Fruit fly (Drosophila melanogaster) whole organism, embryonic: ENCODE results near the gene sif.

Experiments used
- Bgb ChIP-seq: fragments of 200-800 bp; sonication (Bioruptor generic); IDR thresholded peaks from 2 replicates; pipeline ENCODE4 v1.3.6; 2022; ENCODE audit warnings: missing biosample characterization, missing genetic modification characterization; ENCODE audit not compliant: partially characterized antibody
- CG10654 ChIP-seq: fragments of 200-800 bp; sonication (Bioruptor generic); optimal IDR thresholded peaks from 2 replicates; lab custom pipeline; 2016; ENCODE audit warnings: missing biosample characterization, missing genetic modification characterization
- CG12659 ChIP-seq: fragments of 200-800 bp; sonication (Bioruptor generic); optimal IDR thresholded peaks from 3 replicates; lab custom pipeline; 2017; ENCODE audit warnings: mild to moderate bottlenecking, missing biosample characterization, missing genetic modification reagents, missing genetic modification characterization
- CG13424 ChIP-seq: fragments of 200-800 bp; sonication (Bioruptor generic); optimal IDR thresholded peaks from 2 replicates; lab custom pipeline; 2019; ENCODE audit warnings: missing biosample characterization, mild to moderate bottlenecking, missing genetic modification characterization, moderate library complexity
- CG1602 ChIP-seq: fragments of 200-800 bp; sonication (Bioruptor generic); optimal IDR thresholded peaks from 3 replicates; lab custom pipeline; 2016; ENCODE audit warnings: missing biosample characterization, missing genetic modification characterization
- CG1603 ChIP-seq: fragments of 200-800 bp; sonication (Bioruptor generic); optimal IDR thresholded peaks from 2 replicates; lab custom pipeline; 2019; ENCODE audit warnings: missing biosample characterization, mild to moderate bottlenecking, missing genetic modification characterization, moderate library complexity
- CG16863 ChIP-seq: fragments of 200-800 bp; sonication (Bioruptor generic); optimal IDR thresholded peaks from 3 replicates; lab custom pipeline; 2016; ENCODE audit warnings: missing biosample characterization, missing genetic modification characterization
- CG18476 ChIP-seq: fragments of 200-800 bp; sonication (Bioruptor generic); optimal IDR thresholded peaks from 2 replicates; lab custom pipeline; 2016; ENCODE audit warnings: missing biosample characterization, mild to moderate bottlenecking, missing genetic modification characterization
- CG2116 ChIP-seq: fragments of 200-800 bp; sonication (Bioruptor generic); optimal IDR thresholded peaks from 3 replicates; lab custom pipeline; 2018; ENCODE audit warnings: missing biosample characterization, mild to moderate bottlenecking, missing genetic modification characterization
- CG30020 ChIP-seq: fragments of 200-800 bp; optimal IDR thresholded peaks from 2 replicates; lab custom pipeline; 2019; ENCODE audit warnings: missing biosample characterization, mild to moderate bottlenecking, missing genetic modification characterization, moderate library complexity
- CG32532 ChIP-seq: fragments of 200-800 bp; sonication (Bioruptor generic); IDR thresholded peaks from 2 replicates; pipeline ENCODE4 v1.3.6; 2022; ENCODE audit warnings: missing biosample characterization, missing genetic modification characterization
- CG32767 ChIP-seq: fragments of 200-800 bp; sonication (Bioruptor generic); IDR thresholded peaks from 2 replicates; pipeline ENCODE4 v1.3.6; 2022; ENCODE audit warnings: missing biosample characterization, missing genetic modification characterization
- CG3281 ChIP-seq: fragments of 200-800 bp; sonication (Bioruptor generic); optimal IDR thresholded peaks from 3 replicates; lab custom pipeline; 2017; ENCODE audit warnings: missing biosample characterization, mild to moderate bottlenecking, missing genetic modification characterization
- CG4617 ChIP-seq: fragments of 200-800 bp; sonication (Bioruptor generic); optimal IDR thresholded peaks from 3 replicates; lab custom pipeline; 2016; ENCODE audit warnings: missing biosample characterization, missing genetic modification characterization, borderline replicate concordance
- CG4854 ChIP-seq: fragments of 200-800 bp; sonication (Bioruptor generic); optimal IDR thresholded peaks from 2 replicates; lab custom pipeline; 2016; ENCODE audit warnings: missing biosample characterization, missing genetic modification characterization, inconsistent platforms
- CG7963 ChIP-seq: fragments of 200-800 bp; sonication (Bioruptor generic); IDR thresholded peaks from 3 replicates; pipeline ENCODE4 v1.3.6; 2022; ENCODE audit warnings: missing biosample characterization, missing genetic modification characterization; ENCODE audit not compliant: partially characterized antibody
- CG8281 ChIP-seq: fragments of 200-800 bp; sonication (Bioruptor generic); optimal IDR thresholded peaks from 2 replicates; lab custom pipeline; 2018; ENCODE audit warnings: missing biosample characterization, mild to moderate bottlenecking, missing genetic modification characterization, moderate library complexity
- Dad ChIP-seq: fragments of 200-800 bp; sonication (Bioruptor generic); optimal IDR thresholded peaks from 3 replicates; lab custom pipeline; 2016; ENCODE audit warnings: missing biosample characterization, missing genetic modification characterization
- Dbx ChIP-seq: fragments of 200-800 bp; sonication (Bioruptor generic); IDR thresholded peaks from 3 replicates; pipeline ENCODE4 v1.3.6; 2022; ENCODE audit warnings: missing biosample characterization, missing genetic modification characterization
- HLHmδ ChIP-seq: fragments of 200-800 bp; sonication (Bioruptor generic); optimal IDR thresholded peaks from 2 replicates; lab custom pipeline; 2018; ENCODE audit warnings: missing biosample characterization, mild to moderate bottlenecking, missing genetic modification characterization, moderate library complexity
- MBD-R2 ChIP-seq: fragments of 200-800 bp; sonication (Bioruptor generic); IDR thresholded peaks from 2 replicates; pipeline ENCODE4 v1.3.6; 2022; ENCODE audit warnings: missing biosample characterization, missing genetic modification characterization
- Med ChIP-seq: fragments of 200-800 bp; sonication (Bioruptor generic); peaks from one replicate; lab custom pipeline; 2016; ENCODE audit warnings: missing biosample characterization, missing genetic modification characterization, mild to moderate bottlenecking, inconsistent platforms, moderate library complexity
- Nf-YA ChIP-seq: fragments of 200-800 bp; sonication (Bioruptor generic); IDR thresholded peaks from 2 replicates; pipeline ENCODE4 v1.3.6; 2022; ENCODE audit warnings: missing biosample characterization, missing genetic modification characterization
- Nf-YC ChIP-seq: fragments of 200-800 bp; optimal IDR thresholded peaks from 3 replicates; lab custom pipeline; 2019; ENCODE audit warnings: missing biosample characterization, mild to moderate bottlenecking, missing genetic modification characterization, moderate library complexity
- Pdp1 ChIP-seq, 2 experiments: fragments of 200-800 bp; sonication (Bioruptor generic); optimal IDR thresholded peaks; 3 replicates each; lab custom pipeline; 2016; ENCODE audit warnings: missing biosample characterization in 2 of 2, missing genetic modification characterization in 2 of 2, mild to moderate bottlenecking in 1 of 2, moderate library complexity in 1 of 2
- Xbp1 ChIP-seq: fragments of 200-800 bp; sonication (Bioruptor generic); optimal IDR thresholded peaks from 3 replicates; lab custom pipeline; 2016; ENCODE audit warnings: missing biosample characterization, mild to moderate bottlenecking, missing genetic modification characterization
- cg ChIP-seq: fragments of 200-800 bp; sonication (Bioruptor generic); optimal IDR thresholded peaks from 3 replicates; lab custom pipeline; 2019; ENCODE audit warnings: missing biosample characterization, mild to moderate bottlenecking, missing genetic modification characterization, moderate library complexity
- crol ChIP-seq: fragments of 200-800 bp; sonication (Bioruptor generic); IDR thresholded peaks from 2 replicates; pipeline ENCODE4 v1.3.6; 2022; ENCODE audit warnings: missing biosample characterization, missing genetic modification characterization
- dimm ChIP-seq: fragments of 200-800 bp; sonication (Bioruptor generic); IDR thresholded peaks from 2 replicates; pipeline ENCODE4 v1.3.6; 2022; ENCODE audit warnings: missing biosample characterization, missing genetic modification characterization
- dm ChIP-seq: fragments of 200-800 bp; sonication (Bioruptor generic); optimal IDR thresholded peaks from 3 replicates; lab custom pipeline; 2016; ENCODE audit warnings: missing biosample characterization, missing genetic modification characterization
- exex ChIP-seq: fragments of 200-800 bp; sonication (Bioruptor generic); optimal IDR thresholded peaks from 4 replicates; lab custom pipeline; 2018; ENCODE audit warnings: missing biosample characterization, mild to moderate bottlenecking, missing genetic modification characterization, moderate library complexity
- grn ChIP-seq: fragments of 200-800 bp; sonication (Bioruptor generic); optimal IDR thresholded peaks from 3 replicates; lab custom pipeline; 2017; ENCODE audit warnings: missing biosample characterization, missing genetic modification characterization
- hbn ChIP-seq: fragments of 200-800 bp; sonication (Bioruptor generic); IDR thresholded peaks from 2 replicates; pipeline ENCODE4 v1.3.6; 2022; ENCODE audit warnings: missing biosample characterization, missing genetic modification characterization; ENCODE audit not compliant: partially characterized antibody
- insv ChIP-seq, 2 experiments: fragments of 200-800 bp; sonication (Bioruptor generic); optimal IDR thresholded peaks; 3 replicates each; lab custom pipeline; 2016 to 2018; ENCODE audit warnings: missing biosample characterization in 2 of 2, missing genetic modification characterization in 2 of 2
- nerfin-1 ChIP-seq: fragments of 200-800 bp; sonication (Bioruptor generic); optimal IDR thresholded peaks from 3 replicates; lab custom pipeline; 2019; ENCODE audit warnings: missing biosample characterization, mild to moderate bottlenecking, missing genetic modification characterization, moderate library complexity
- pfk ChIP-seq: fragments of 200-800 bp; sonication (Bioruptor generic); optimal IDR thresholded peaks from 2 replicates; lab custom pipeline; 2018; ENCODE audit warnings: missing biosample characterization, mild to moderate bottlenecking, missing genetic modification characterization, moderate library complexity
- psq ChIP-seq: fragments of 200-800 bp; sonication (Bioruptor generic); optimal IDR thresholded peaks from 2 replicates; lab custom pipeline; 2017; ENCODE audit warnings: missing biosample characterization, missing genetic modification characterization
- sc ChIP-seq, 3 experiments: fragments of >200 bp in 2 of 3; fragments of 200-800 bp in 1 of 3; sonication (Bioruptor generic) in 1 of 3; optimal IDR thresholded peaks; 2 replicates in 2 of 3; 3 replicates in 1 of 3; lab custom pipeline; 2017; ENCODE audit warnings: mild to moderate bottlenecking in 1 of 3, missing biosample characterization in 1 of 3, missing genetic modification characterization in 1 of 3, missing genetic modification reagents in 1 of 3
- sd ChIP-seq: fragments of 200-800 bp; sonication (Bioruptor generic); optimal IDR thresholded peaks from 3 replicates; lab custom pipeline; 2018; ENCODE audit warnings: missing biosample characterization, mild to moderate bottlenecking, missing genetic modification characterization, moderate library complexity
- sens ChIP-seq: fragments of 200-800 bp; sonication (Bioruptor generic); peaks from one replicate; lab custom pipeline; 2016; ENCODE audit warnings: missing biosample characterization, missing genetic modification characterization
- stwl ChIP-seq: fragments of 200-800 bp; sonication (Bioruptor generic); optimal IDR thresholded peaks from 3 replicates; lab custom pipeline; 2018; ENCODE audit warnings: missing biosample characterization, mild to moderate bottlenecking, missing genetic modification characterization, moderate library complexity
- trh ChIP-seq: fragments of 200-800 bp; sonication (Bioruptor generic); optimal IDR thresholded peaks from 2 replicates; lab custom pipeline; 2016; ENCODE audit warnings: missing biosample characterization, missing genetic modification characterization
- twi ChIP-seq: fragments of 200-800 bp; optimal IDR thresholded peaks from 2 replicates; lab custom pipeline; 2019; ENCODE audit warnings: missing biosample characterization, mild to moderate bottlenecking, missing genetic modification characterization, moderate library complexity
- vnd ChIP-seq: fragments of 200-800 bp; sonication (Bioruptor generic); IDR thresholded peaks from 3 replicates; pipeline ENCODE4 v1.3.6; 2022; ENCODE audit warnings: missing biosample characterization, missing genetic modification characterization; ENCODE audit not compliant: partially characterized antibody
- vvl ChIP-seq: fragments of 200-800 bp; sonication (Bioruptor generic); IDR thresholded peaks from 2 replicates; pipeline ENCODE4 v1.3.6; 2022; ENCODE audit warnings: missing biosample characterization, missing genetic modification characterization
- zen ChIP-seq: fragments of 200-800 bp; sonication (Bioruptor generic); optimal IDR thresholded peaks from 3 replicates; lab custom pipeline; 2018; ENCODE audit warnings: missing biosample characterization, mild to moderate bottlenecking, missing genetic modification characterization, moderate library complexity
- zfh1 ChIP-seq: fragments of 200-800 bp; sonication (Bioruptor generic); IDR thresholded peaks from 3 replicates; pipeline ENCODE4 v1.3.6; 2022; ENCODE audit warnings: missing biosample characterization, missing genetic modification characterization

Gene sif

DNA sequence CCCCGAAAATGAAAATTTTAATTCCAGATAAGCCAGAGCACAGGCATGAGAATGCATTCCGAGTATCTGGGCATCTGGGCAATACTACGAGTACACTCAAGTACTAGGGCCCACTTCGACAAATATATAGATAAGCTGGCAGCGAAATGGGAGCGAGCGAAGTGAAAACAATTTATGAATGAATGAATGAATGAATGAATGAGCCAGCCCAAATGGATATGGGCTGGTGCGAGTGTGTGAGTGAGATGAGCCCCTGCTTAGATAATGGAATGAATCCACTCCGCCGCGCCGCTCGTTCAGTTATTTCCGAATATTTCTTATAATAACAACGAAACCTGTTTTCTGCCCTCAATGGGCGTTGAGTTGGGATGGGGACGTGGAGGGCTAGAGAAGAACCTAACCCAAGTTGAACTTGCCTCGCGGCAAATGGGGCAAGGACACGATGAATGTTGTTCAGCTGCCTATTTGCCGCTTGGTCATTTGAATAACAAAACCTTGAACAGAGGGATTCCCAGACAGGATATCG is 1.9 kb upstream of the sif start (continued):
- TF ChIP-seq cg (GFP tag; lab: Kevin White, UChicago) (peak; percentile 75), Xbp1 (GFP tag; lab: Kevin White, UChicago) (no peak), HLHmδ (GFP tag; lab: Kevin White, UChicago) (peak; percentile 5), Nf-YA (GFP tag; lab: Robert Waterston, UW) (no peak), CG18476 (GFP tag; lab: Kevin White, UChicago) (no peak), sd (tag; lab: Kevin White, UChicago) (peak; percentile 80), CG1602 (no peak), trh (GFP tag; lab: Kevin White, UChicago) (no peak), CG30020 (tag; lab: Kevin White, UChicago) (no peak), Nf-YC (peak; percentile 66), grn (GFP tag; lab: Kevin White, UChicago) (peak; percentile 66), twi (tag; lab: Kevin White, UChicago) (peak; percentile 22), sens (GFP tag; lab: Kevin White, UChicago) (peak; percentile 75), insv (GFP tag; optimal IDR thresholded peaks at IDR 0.05; lab: Kevin White, UChicago) (peak in 1 of 2 experiments; percentile 83), vvl (GFP tag; lab: Robert Waterston, UW) (peak; percentile 12; the same call in 1 of the 2 replicates), nerfin-1 (tag; lab: Kevin White, UChicago) (peak; percentile 61), CG8281 (tag; lab: Kevin White, UChicago) (peak; percentile 98), crol (GFP tag; lab: Robert Waterston, UW) (peak; percentile 71), Med (GFP tag; lab: Kevin White, UChicago) (peak; percentile 33)
- TF ChIP-seq, all 482 proteins: peak for 26

- TF ChIP-seq CG32532 (GFP tag; lab: Robert Waterston, UW) (0 out of 2 replicates have a peak, but pooled peaks have one; percentile 22), zfh1 (GFP tag; lab: Robert Waterston, UW) (no peak), CG16863 (GFP tag; lab: Kevin White, UChicago) (no peak), cg (GFP tag; lab: Kevin White, UChicago) (peak; percentile 65), CG10654 (no peak), Dad (GFP tag; lab: Kevin White, UChicago) (no peak), sc (optimal IDR thresholded peaks at IDR 0.05; lab: Kevin White, UChicago) (no peak), sc (GFP tag; optimal IDR thresholded peaks at IDR 0.05; lab: Kevin White, UChicago) (no peak), Pdp1 (GFP tag; optimal IDR thresholded peaks at IDR 0.05; lab: Kevin White, UChicago) (peak in 1 of 2 experiments; percentile 87), CG4617 (GFP tag; lab: Kevin White, UChicago) (no peak), dimm (GFP tag; lab: Robert Waterston, UW) (no peak), CG12659 (GFP tag; lab: Kevin White, UChicago) (no peak), pfk (GFP tag; lab: Kevin White, UChicago) (peak; percentile 14)
These were observed 655 bp downstream of the sif start for dm6 chr3L:5658368-5658767.

DNA sequence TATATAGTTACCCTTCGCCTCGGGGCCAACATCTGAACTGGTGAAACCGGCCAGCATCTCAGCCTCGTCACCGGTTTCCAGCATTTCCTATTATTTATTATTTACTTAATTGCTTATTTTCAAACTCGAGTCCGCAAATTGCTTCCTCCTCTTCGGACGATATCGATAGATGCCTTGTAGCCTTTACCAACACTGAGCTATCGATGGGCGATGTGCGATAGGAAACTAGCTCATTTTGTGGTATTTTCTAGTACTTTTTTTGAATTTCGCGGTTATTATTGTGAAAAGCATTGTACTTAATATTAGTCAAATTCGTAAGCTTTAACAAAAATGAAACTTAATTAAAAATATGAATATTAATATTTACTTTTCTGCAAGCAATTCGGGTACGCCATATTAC is 4.4 kb downstream of the sif start, which contains the start of gene Sse:
Gene Sse (minus strand): TSS at position 177 of the 400 bp plus-strand sequence.
- no peak for TF ChIP-seq dm (GFP tag; lab: Kevin White, UChicago)
- peak; percentile 94 for TF ChIP-seq Bgb (GFP tag; lab: Robert Waterston, UW)
- TF ChIP-seq CG3281 (GFP tag; lab: Kevin White, UChicago), result no peak
- TF ChIP-seq sens (GFP tag; lab: Kevin White, UChicago), result peak; percentile 77
- no peak for TF ChIP-seq exex
- peak; percentile 71 for TF ChIP-seq MBD-R2 (GFP tag; lab: Robert Waterston, UW)
- peak; percentile 68 for TF ChIP-seq hbn (GFP tag; lab: Robert Waterston, UW)
- TF ChIP-seq psq (GFP tag; lab: Kevin White, UChicago), result no peak
- 0 out of 3 replicates have a peak, but pooled peaks have one; percentile 51 for TF ChIP-seq Dbx
- peak; percentile 93 for TF ChIP-seq stwl (tag; lab: Kevin White, UChicago)
- peak; percentile 63 for TF ChIP-seq zen (tag; lab: Kevin White, UChicago)
- peak; percentile 81 for TF ChIP-seq vnd
- no peak for TF ChIP-seq CG32767 (GFP tag; lab: Robert Waterston, UW)
- TF ChIP-seq CG4854 (GFP tag; lab: Kevin White, UChicago), result peak; percentile 47
- peak; percentile 15 for TF ChIP-seq CG2116 (GFP tag; lab: Kevin White, UChicago)
- no peak for TF ChIP-seq CG13424 (tag; lab: Kevin White, UChicago)
- TF ChIP-seq CG7963 (GFP tag; lab: Robert Waterston, UW), result peak; percentile 72; the same call in 2 of the 3 replicates
- TF ChIP-seq CG1603 (tag; lab: Kevin White, UChicago), result peak; percentile 4
